Worm (Caenorhabditis elegans): ENCODE results near the gene srab-8.

srab-8 gene

ce11 chrV:3155072-3155471 lies 21.2 kb upstream of the srab-8 start, which contains the start of gene srab-7:
TSS of gene srab-7 (minus strand) at chrV:3155172.
- TF ChIP-seq F55B11.4 (tag; optimal IDR thresholded peaks at IDR 0.05; ENCODE audit: borderline replicate concordance, insufficient read depth) (no peak), ccch-3 (GFP tag; optimal IDR thresholded peaks at IDR 0.05) (no peak), egrh-3 (GFP tag; IDR thresholded peaks at IDR 0.05) (no peak), K11D2.4 (GFP tag; IDR thresholded peaks at IDR 0.05) (no peak), dox-1 (GFP tag; IDR thresholded peaks at IDR 0.05) (no peak), nfya-1 (tag; optimal IDR thresholded peaks at IDR 0.05; ENCODE audit: borderline replicate concordance, insufficient read depth) (no peak), nhr-27 (tag; optimal IDR thresholded peaks at IDR 0.05) (no peak), B0336.3 (GFP tag; IDR thresholded peaks at IDR 0.05) (no peak), lin-40 (tag; optimal IDR thresholded peaks at IDR 0.05) (no peak), dpl-1 (GFP tag; optimal IDR thresholded peaks at IDR 0.05) (no peak), mxl-1 (tag; optimal IDR thresholded peaks at IDR 0.05) (no peak), ztf-26 (tag; optimal IDR thresholded peaks at IDR 0.05) (no peak), madf-8 (GFP tag; conservative IDR thresholded peaks at IDR 0.05) (no peak), cebp-1 (GFP tag; IDR thresholded peaks at IDR 0.05) (no peak), cebp-1 (tag; optimal IDR thresholded peaks at IDR 0.05) (no peak), ztf-3 (GFP tag; optimal IDR thresholded peaks at IDR 0.05) (no peak), ama-1 (optimal IDR thresholded peaks at IDR 0.05) (no peak), ama-1 (GFP tag; optimal IDR thresholded peaks at IDR 0.05) (no peak)

ce11 chrV:3156786-3157185 lies 19.5 kb upstream of the srab-8 start, which contains the start of gene exh-1:
TSS of gene exh-1 (plus strand) at chrV:3157086.
- TF ChIP-seq B0035.1 (tag; optimal IDR thresholded peaks at IDR 0.05) (no peak), let-526 (GFP tag; IDR thresholded peaks at IDR 0.05) (no peak), nhr-179 (tag; optimal IDR thresholded peaks at IDR 0.05) (no peak), Y53G8AR.9 (GFP tag; conservative IDR thresholded peaks at IDR 0.05) (no peak), ztf-22 (GFP tag; optimal IDR thresholded peaks at IDR 0.05) (no peak), hlh-12 (tag; optimal IDR thresholded peaks at IDR 0.05) (no peak), F39B2.1 (GFP tag; IDR thresholded peaks at IDR 0.05) (no peak), Y79H2A.3 (GFP tag; conservative IDR thresholded peaks at IDR 0.05) (no peak), atf-7 (tag; optimal IDR thresholded peaks at IDR 0.05) (no peak), B0261.1 (tag; optimal IDR thresholded peaks at IDR 0.05) (no peak), F57A8.1 (GFP tag; optimal IDR thresholded peaks at IDR 0.05) (no peak), nhr-120 (GFP tag; IDR thresholded peaks at IDR 0.05) (no peak), hrde-1 (tag; optimal IDR thresholded peaks at IDR 0.05; ENCODE audit: borderline replicate concordance) (no peak), sptf-2 (GFP tag; optimal IDR thresholded peaks at IDR 0.05) (no peak), ceh-79 (tag; optimal IDR thresholded peaks at IDR 0.05) (no peak)

ce11 chrV:3158379-3158778 lies 17.9 kb upstream of the srab-8 start:
- TF ChIP-seq F37B4.10 (GFP tag; IDR thresholded peaks at IDR 0.05), result no peak
- no peak for TF ChIP-seq B0336.3 (GFP tag; IDR thresholded peaks at IDR 0.05)
- TF ChIP-seq madf-6 (GFP tag; IDR thresholded peaks at IDR 0.05), result no peak
- no peak for TF ChIP-seq nfyb-1 (GFP tag; IDR thresholded peaks at IDR 0.05)
- TF ChIP-seq rpc-1 (optimal IDR thresholded peaks at IDR 0.05), result no peak
- no peak for TF ChIP-seq rpc-1 (tag; optimal IDR thresholded peaks at IDR 0.05)
- no peak for TF ChIP-seq zim-3 (tag; optimal IDR thresholded peaks at IDR 0.05)
- no peak for TF ChIP-seq hmg-1.2 (GFP tag; IDR thresholded peaks at IDR 0.05)
- TF ChIP-seq B0019.2 (GFP tag; conservative IDR thresholded peaks at IDR 0.05), result no peak
- no peak for TF ChIP-seq unc-62 (GFP tag; optimal IDR thresholded peaks at IDR 0.05)
- TF ChIP-seq him-1 (tag; optimal IDR thresholded peaks at IDR 0.05), result no peak
- no peak for TF ChIP-seq ztf-22 (GFP tag; optimal IDR thresholded peaks at IDR 0.05)
- no peak for TF ChIP-seq mes-4 (tag; optimal IDR thresholded peaks at IDR 0.05)
- TF ChIP-seq ztf-28 (GFP tag; IDR thresholded peaks at IDR 0.05), result no peak
- no peak for TF ChIP-seq tbx-9 (tag; optimal IDR thresholded peaks at IDR 0.05; ENCODE audit: borderline replicate concordance)
- no peak for TF ChIP-seq K11D2.4 (GFP tag; IDR thresholded peaks at IDR 0.05)
- no peak for TF ChIP-seq tbp1 (GFP tag; optimal IDR thresholded peaks at IDR 0.05)
- no peak for TF ChIP-seq F55B11.4 (tag; optimal IDR thresholded peaks at IDR 0.05; ENCODE audit: borderline replicate concordance, insufficient read depth)
- TF ChIP-seq hlh-12 (tag; optimal IDR thresholded peaks at IDR 0.05), result no peak
